Worm (Caenorhabditis elegans): ENCODE results near the gene mrps-28.

The mrps-28 gene

ce11 chrV:19622440-19622914, 21.6 kb upstream of the mrps-28 start, which contains the start of gene Y43F8C.3 (continued):
- TF ChIP-seq nhr-11 (tag; optimal IDR thresholded peaks at IDR 0.05) (no peak), Y116A8C.19 (tag; optimal IDR thresholded peaks at IDR 0.05; ENCODE audit: borderline replicate concordance) (no peak), ama-1 (optimal IDR thresholded peaks at IDR 0.05) (no peak), fos-1 (tag; optimal IDR thresholded peaks at IDR 0.05) (peak; percentile 37), ztf-11 (tag; optimal IDR thresholded peaks at IDR 0.05) (peak in 1 of 2 experiments; percentile 2), nhr-71 (tag; optimal IDR thresholded peaks at IDR 0.05) (peak; percentile 58), vab-15 (tag; optimal IDR thresholded peaks at IDR 0.05) (no peak), aly-2 (tag; optimal IDR thresholded peaks at IDR 0.05) (no peak), fkh-10 (GFP tag; optimal IDR thresholded peaks at IDR 0.05) (peak; percentile 17), unc-86 (tag; optimal IDR thresholded peaks at IDR 0.05) (no peak), C34B4.2 (tag; optimal IDR thresholded peaks at IDR 0.05) (no peak), nhr-90 (tag; optimal IDR thresholded peaks at IDR 0.05; ENCODE audit: poor library complexity) (no peak), hlh-4 (tag; optimal IDR thresholded peaks at IDR 0.05) (no peak), xbp-1 (tag; optimal IDR thresholded peaks at IDR 0.05) (no peak), lin-35 (GFP tag; optimal IDR thresholded peaks at IDR 0.05) (peak; percentile 47 to 69), nhr-76 (tag; optimal IDR thresholded peaks at IDR 0.05) (no peak), egl-13 (tag; optimal IDR thresholded peaks at IDR 0.05) (no peak), fkh-4 (tag; optimal IDR thresholded peaks at IDR 0.05; ENCODE audit: borderline replicate concordance) (no peak), mef-2 (tag; optimal IDR thresholded peaks at IDR 0.05) (no peak), ceh-63 (GFP tag; optimal IDR thresholded peaks at IDR 0.05) (no peak), snu-23 (GFP tag; optimal IDR thresholded peaks at IDR 0.05) (peak; percentile 65), nhr-28 (tag; optimal IDR thresholded peaks at IDR 0.05) (no peak), C04F5.9 (tag; optimal IDR thresholded peaks at IDR 0.05) (no peak), nhr-47 (tag; optimal IDR thresholded peaks at IDR 0.05) (peak; percentile 27), lin-39 (tag; optimal IDR thresholded peaks at IDR 0.05) (no peak), pqm-1 (tag; optimal IDR thresholded peaks at IDR 0.05) (no peak), tlp-1 (tag; optimal IDR thresholded peaks at IDR 0.05) (no peak), lin-15B (tag; optimal IDR thresholded peaks at IDR 0.05) (no peak), lsy-2 (tag; optimal IDR thresholded peaks at IDR 0.05) (peak; percentile 56 to 83), snpc-4 (tag; optimal IDR thresholded peaks at IDR 0.05) (peak; percentile 19), ces-1 (GFP tag; optimal IDR thresholded peaks at IDR 0.05) (no peak), alr-1 (tag; optimal IDR thresholded peaks at IDR 0.05; ENCODE audit: borderline replicate concordance) (no peak), mab-9 (GFP tag; IDR thresholded peaks at IDR 0.05) (peak; percentile 22; the same call in 1 of the 2 replicates), irx-1 (tag; optimal IDR thresholded peaks at IDR 0.05) (no peak), ceh-90 (tag; optimal IDR thresholded peaks at IDR 0.05) (no peak), nhr-77 (tag; optimal IDR thresholded peaks at IDR 0.05) (peak; percentile 70), elt-2 (tag; optimal IDR thresholded peaks at IDR 0.05) (peak; percentile 12), zag-1 (tag; optimal IDR thresholded peaks at IDR 0.05) (no peak), rnt-1 (tag; optimal IDR thresholded peaks at IDR 0.05) (peak; percentile 65), ceh-82 (tag; optimal IDR thresholded peaks at IDR 0.05) (peak in 2 of 3 experiments; percentile 39 to 81), nhr-20 (tag; optimal IDR thresholded peaks at IDR 0.05) (peak; percentile 32), mdl-1 (tag; optimal IDR thresholded peaks at IDR 0.05) (peak in 1 of 2 experiments; percentile 73), pax-3 (tag; optimal IDR thresholded peaks at IDR 0.05) (peak; percentile 9), unc-130 (tag; optimal IDR thresholded peaks at IDR 0.05) (peak; percentile 91), ztf-4 (tag; optimal IDR thresholded peaks at IDR 0.05) (no peak), isw-1 (GFP tag; IDR thresholded peaks at IDR 0.05) (peak; percentile 41), efl-1 (optimal IDR thresholded peaks at IDR 0.05) (peak; percentile 32 to 46), efl-1 (GFP tag; optimal IDR thresholded peaks at IDR 0.05 in 1 of 2) (peak; percentile 33 to 92), C16A3.4 (tag; optimal IDR thresholded peaks at IDR 0.05) (peak; percentile 88), nhr-85 (tag) (peak; percentile 84), fkh-8 (tag; optimal IDR thresholded peaks at IDR 0.05) (peak; percentile 91), sup-37 (GFP tag; optimal IDR thresholded peaks at IDR 0.05) (no peak), aha-1 (tag; optimal IDR thresholded peaks at IDR 0.05) (no peak), nhr-84 (tag; optimal IDR thresholded peaks at IDR 0.05) (no peak), unc-30 (tag; optimal IDR thresholded peaks at IDR 0.05) (no peak)
